Worm (Caenorhabditis elegans) whole organism, L3 larva: ENCODE results near the gene C25D7.16.

Experiments
- R02D3.7 ChIP-seq: fragments of 150-350 bp; optimal IDR thresholded peaks from 2 replicates; lab custom pipeline; 2014; ENCODE audit warnings: missing biosample characterization, missing genetic modification characterization
- ZK546.5 ChIP-seq: sonication (generic microtip); optimal IDR thresholded peaks from 2 replicates; lab custom pipeline; 2017; ENCODE audit warnings: missing biosample characterization, missing genetic modification characterization
- aly-2 ChIP-seq: fragments of 150-350 bp; optimal IDR thresholded peaks from 2 replicates; lab custom pipeline; 2014; ENCODE audit warnings: missing biosample characterization, missing genetic modification characterization
- ama-1 ChIP-seq: fragments of 150-350 bp; optimal IDR thresholded peaks from 2 replicates; lab custom pipeline; 2018
- ceh-16 ChIP-seq: sonication (generic microtip); optimal IDR thresholded peaks from 2 replicates; lab custom pipeline; 2017; ENCODE audit warnings: missing biosample characterization, missing genetic modification characterization
- ceh-28 ChIP-seq: fragments of 150-350 bp; optimal IDR thresholded peaks from 2 replicates; lab custom pipeline; 2014; ENCODE audit warnings: missing biosample characterization, missing genetic modification reagents, missing genetic modification characterization
- ceh-82 ChIP-seq: fragments of 150-350 bp; optimal IDR thresholded peaks from 2 replicates; lab custom pipeline; 2014; ENCODE audit warnings: missing biosample characterization, missing genetic modification characterization
- ceh-9 ChIP-seq: sonication (generic microtip); optimal IDR thresholded peaks from 2 replicates; lab custom pipeline; 2018; ENCODE audit warnings: missing biosample characterization, missing genetic modification characterization
- daf-12 ChIP-seq: fragments of 150-350 bp; optimal IDR thresholded peaks from 2 replicates; lab custom pipeline; 2014; ENCODE audit warnings: missing biosample characterization, missing genetic modification reagents, missing genetic modification characterization
- egl-27 ChIP-seq: sonication (generic microtip); optimal IDR thresholded peaks from 4 replicates; lab custom pipeline; 2017; ENCODE audit warnings: missing biosample characterization, missing genetic modification reagents, missing genetic modification characterization
- egl-5 ChIP-seq: fragments of 150-350 bp; optimal IDR thresholded peaks from 2 replicates; lab custom pipeline; 2017; ENCODE audit warnings: missing biosample characterization, missing genetic modification reagents, missing genetic modification characterization, inconsistent platforms
- elt-1 ChIP-seq: fragments of 150-350 bp; optimal IDR thresholded peaks from 2 replicates; lab custom pipeline; 2014; ENCODE audit warnings: missing biosample characterization, missing genetic modification characterization
- elt-2 ChIP-seq: sonication (generic microtip); optimal IDR thresholded peaks from 2 replicates; lab custom pipeline; 2016; ENCODE audit warnings: missing genetic modification reagents, mild to moderate bottlenecking, missing genetic modification characterization, missing compliant biosample characterization
- elt-3 ChIP-seq, 3 experiments: fragments of 150-350 bp in 1 of 3; sonication (generic microtip) in 2 of 3; optimal IDR thresholded peaks; 2 replicates in 2 of 3; 4 replicates in 1 of 3; lab custom pipeline; 2014 to 2017; ENCODE audit warnings: missing biosample characterization in 3 of 3, missing genetic modification characterization in 3 of 3
- eor-1 ChIP-seq, 2 experiments: fragments of 150-350 bp; optimal IDR thresholded peaks; 2 replicates each; lab custom pipeline; 2014 to 2018; ENCODE audit warnings: missing biosample characterization in 2 of 2, missing genetic modification characterization in 2 of 2
- fkh-10 ChIP-seq: sonication (generic microtip); optimal IDR thresholded peaks from 2 replicates; lab custom pipeline; 2017; ENCODE audit warnings: missing biosample characterization, missing genetic modification reagents, missing genetic modification characterization
- fkh-2 ChIP-seq: fragments of 150-350 bp; optimal IDR thresholded peaks from 2 replicates; lab custom pipeline; 2014; ENCODE audit warnings: missing biosample characterization, missing genetic modification reagents, missing genetic modification characterization
- fos-1 ChIP-seq: fragments of 150-350 bp; optimal IDR thresholded peaks from 2 replicates; lab custom pipeline; 2014; ENCODE audit warnings: missing biosample characterization, missing genetic modification characterization
- hmg-11 ChIP-seq: sonication (generic microtip); optimal IDR thresholded peaks from 2 replicates; lab custom pipeline; 2016; ENCODE audit warnings: missing genetic modification characterization, missing compliant biosample characterization
- jun-1 ChIP-seq: fragments of 150-350 bp; optimal IDR thresholded peaks from 2 replicates; lab custom pipeline; 2014; ENCODE audit warnings: missing biosample characterization, missing genetic modification reagents, missing genetic modification characterization
- lin-15B ChIP-seq: fragments of 150-350 bp; optimal IDR thresholded peaks from 2 replicates; lab custom pipeline; 2014; ENCODE audit warnings: missing biosample characterization, missing genetic modification characterization
- lin-39 ChIP-seq: fragments of 150-350 bp; optimal IDR thresholded peaks from 2 replicates; lab custom pipeline; 2018; ENCODE audit warnings: missing biosample characterization, missing genetic modification reagents, missing genetic modification characterization
- lsy-12 ChIP-seq: sonication (generic microtip); optimal IDR thresholded peaks from 2 replicates; lab custom pipeline; 2016; ENCODE audit warnings: mild to moderate bottlenecking, missing genetic modification characterization, missing compliant biosample characterization
- mdl-1 ChIP-seq: fragments of 150-350 bp; optimal IDR thresholded peaks from 2 replicates; lab custom pipeline; 2014; ENCODE audit warnings: missing biosample characterization, missing genetic modification characterization
- mml-1 ChIP-seq: fragments of 150-350 bp; sonication (generic microtip); optimal IDR thresholded peaks from 3 replicates; lab custom pipeline; 2014; ENCODE audit warnings: missing biosample characterization, missing genetic modification characterization
- nfya-1 ChIP-seq: sonication (generic microtip); optimal IDR thresholded peaks from 2 replicates; lab custom pipeline; 2017; ENCODE audit warnings: missing genetic modification characterization, mild to moderate bottlenecking, missing compliant biosample characterization, antibody characterized with exemption, moderate library complexity; ENCODE audit not compliant: insufficient read depth
- nhr-11 ChIP-seq: fragments of 150-350 bp; optimal IDR thresholded peaks from 2 replicates; lab custom pipeline; 2014; ENCODE audit warnings: missing biosample characterization, missing genetic modification characterization
- nhr-12 ChIP-seq: fragments of 150-350 bp; optimal IDR thresholded peaks from 2 replicates; lab custom pipeline; 2014; ENCODE audit warnings: missing biosample characterization, missing genetic modification characterization
- nhr-23 ChIP-seq: fragments of 150-350 bp; optimal IDR thresholded peaks from 2 replicates; lab custom pipeline; 2014; ENCODE audit warnings: missing biosample characterization, missing genetic modification reagents, missing genetic modification characterization
- nhr-237 ChIP-seq: fragments of 150-350 bp; optimal IDR thresholded peaks from 2 replicates; lab custom pipeline; 2014; ENCODE audit warnings: missing biosample characterization, missing genetic modification characterization
- nhr-25 ChIP-seq: sonication (generic microtip); optimal IDR thresholded peaks from 2 replicates; lab custom pipeline; 2017; ENCODE audit warnings: missing biosample characterization, missing genetic modification characterization
- nhr-43 ChIP-seq: sonication (generic microtip); optimal IDR thresholded peaks from 2 replicates; lab custom pipeline; 2016; ENCODE audit warnings: mild to moderate bottlenecking, missing genetic modification characterization, missing compliant biosample characterization; ENCODE audit not compliant: poor library complexity, severe bottlenecking
- nhr-67 ChIP-seq: fragments of 150-350 bp; optimal IDR thresholded peaks from 2 replicates; lab custom pipeline; 2014; ENCODE audit warnings: missing biosample characterization, missing genetic modification characterization
- nhr-76 ChIP-seq: fragments of 150-350 bp; sonication (generic microtip); optimal IDR thresholded peaks from 5 replicates; lab custom pipeline; 2014; ENCODE audit warnings: missing biosample characterization, missing genetic modification characterization
- nhr-77 ChIP-seq: fragments of 150-350 bp; optimal IDR thresholded peaks from 2 replicates; lab custom pipeline; 2014; ENCODE audit warnings: missing biosample characterization, missing genetic modification characterization
- pha-4 ChIP-seq: fragments of 150-350 bp; optimal IDR thresholded peaks from 2 replicates; lab custom pipeline; 2014; ENCODE audit warnings: missing biosample characterization, missing genetic modification reagents, missing genetic modification characterization
- pqm-1 ChIP-seq: fragments of 150-350 bp; optimal IDR thresholded peaks from 2 replicates; lab custom pipeline; 2017; ENCODE audit warnings: missing biosample characterization, missing genetic modification characterization, inconsistent platforms
- sea-2 ChIP-seq: fragments of 150-350 bp; sonication (generic microtip); optimal IDR thresholded peaks from 4 replicates; lab custom pipeline; 2014; ENCODE audit warnings: missing biosample characterization, missing genetic modification reagents, missing genetic modification characterization
- skn-1 ChIP-seq: fragments of 150-350 bp; optimal IDR thresholded peaks from 2 replicates; lab custom pipeline; 2014; ENCODE audit warnings: missing biosample characterization, missing genetic modification characterization
- snpc-4 ChIP-seq: fragments of 150-350 bp; optimal IDR thresholded peaks from 2 replicates; lab custom pipeline; 2014; ENCODE audit warnings: missing biosample characterization, missing genetic modification characterization
- tbx-2 ChIP-seq: sonication (generic microtip); optimal IDR thresholded peaks from 2 replicates; lab custom pipeline; 2016; ENCODE audit warnings: mild to moderate bottlenecking, missing genetic modification characterization, missing compliant biosample characterization
- unc-39 ChIP-seq: sonication (generic microtip); optimal IDR thresholded peaks from 4 replicates; lab custom pipeline; 2017; ENCODE audit warnings: missing biosample characterization, missing genetic modification characterization
- unc-62 ChIP-seq: fragments of 150-350 bp; sonication (generic microtip); optimal IDR thresholded peaks from 4 replicates; lab custom pipeline; 2014; ENCODE audit warnings: missing biosample characterization, missing genetic modification reagents, missing genetic modification characterization
- zag-1 ChIP-seq: fragments of 150-350 bp; optimal IDR thresholded peaks from 2 replicates; lab custom pipeline; 2014; ENCODE audit warnings: missing biosample characterization, missing genetic modification characterization
- ztf-11 ChIP-seq: fragments of 150-350 bp; optimal IDR thresholded peaks from 2 replicates; lab custom pipeline; 2014; ENCODE audit warnings: missing biosample characterization, missing genetic modification characterization

The C25D7.16 gene

ce11 chrV:15082291-15082690 is 26.3 kb downstream of the C25D7.16 start, which contains the start of the genes C01G10.10 and C01G10.9:
Gene C01G10.10, minus strand, starts transcription at chrV:15082441.
Gene C01G10.9, plus strand, starts transcription at chrV:15082530.
- TF ChIP-seq nhr-43 (peak; percentile 91), pha-4 (tag; lab: Kevin White, UChicago) (peak; percentile 66), fkh-10 (GFP tag; lab: Kevin White, UChicago) (no peak), mdl-1 (tag; lab: Kevin White, UChicago) (no peak), elt-1 (tag; lab: Kevin White, UChicago) (peak; percentile 8), nhr-237 (tag; lab: Kevin White, UChicago) (no peak), eor-1 (tag; optimal IDR thresholded peaks at IDR 0.05; lab: Kevin White, UChicago) (peak in 1 of 2 experiments; percentile 67), ztf-11 (no peak), nhr-25 (peak; percentile 8), aly-2 (no peak), nfya-1 (tag; lab: Kevin White, UChicago) (peak; percentile 39), nhr-23 (tag; lab: Kevin White, UChicago) (peak; percentile 43), fos-1 (tag; lab: Kevin White, UChicago) (no peak), ZK546.5 (tag; lab: Kevin White, UChicago) (no peak), pqm-1 (no peak), R02D3.7 (peak; percentile 9), nhr-11 (tag; lab: Kevin White, UChicago) (no peak), daf-12 (no peak), fkh-2 (tag; lab: Kevin White, UChicago) (no peak), lin-39 (peak; percentile 16), elt-2 (tag; lab: Kevin White, UChicago) (peak; percentile 41), nhr-67 (tag; lab: Kevin White, UChicago) (no peak), unc-39 (tag; lab: Kevin White, UChicago) (no peak), tbx-2 (tag; lab: Kevin White, UChicago) (no peak), ceh-28 (tag; lab: Kevin White, UChicago) (no peak), lin-15B (tag; lab: Kevin White, UChicago) (peak; percentile 57), hmg-11 (tag; lab: Kevin White, UChicago) (peak; percentile 33), ceh-9 (no peak), snpc-4 (tag; lab: Kevin White, UChicago) (peak; percentile 62), skn-1 (tag; lab: Kevin White, UChicago) (no peak), sea-2 (GFP tag; lab: Kevin White, UChicago) (no peak), nhr-12 (no peak), elt-3 (tag; optimal IDR thresholded peaks at IDR 0.05; lab: Kevin White, UChicago) (no peak), ceh-16 (no peak), unc-62 (GFP tag; lab: Kevin White, UChicago) (no peak), nhr-76 (tag; lab: Kevin White, UChicago) (no peak), nhr-77 (no peak), zag-1 (tag; lab: Kevin White, UChicago) (no peak), ceh-82 (tag; lab: Kevin White, UChicago) (no peak)
- TF ChIP-seq, all 47 proteins: peak for 13

- TF ChIP-seq ama-1 (lab: Kevin White, UChicago) (peak; percentile 84), fkh-10 (GFP tag; lab: Kevin White, UChicago) (no peak), nhr-76 (tag; lab: Kevin White, UChicago) (no peak), elt-2 (tag; lab: Kevin White, UChicago) (peak; percentile 15), nhr-25 (no peak)
These were observed 27.7 kb downstream of the C25D7.16 start for ce11 chrV:15083659-15084058.

- TF ChIP-seq mdl-1 (tag; lab: Kevin White, UChicago): no peak
- peak; percentile 13 for TF ChIP-seq egl-27
- TF ChIP-seq skn-1 (tag; lab: Kevin White, UChicago): peak; percentile 15
- peak; percentile 86 for TF ChIP-seq nhr-25
- TF ChIP-seq hmg-11 (tag; lab: Kevin White, UChicago): peak; percentile 83
- TF ChIP-seq elt-3 (tag; optimal IDR thresholded peaks at IDR 0.05; lab: Kevin White, UChicago): no peak
- peak; percentile 58 for TF ChIP-seq jun-1 (tag; lab: Kevin White, UChicago)
- peak; percentile 37 for TF ChIP-seq tbx-2 (tag; lab: Kevin White, UChicago)
- TF ChIP-seq egl-5 (tag; lab: Kevin White, UChicago): peak; percentile 87
- TF ChIP-seq elt-2 (tag; lab: Kevin White, UChicago): peak; percentile 61
- TF ChIP-seq ceh-9: no peak
- peak; percentile 98 for TF ChIP-seq R02D3.7
- TF ChIP-seq fkh-10 (GFP tag; lab: Kevin White, UChicago): peak; percentile 92
- peak; percentile 89 for TF ChIP-seq nfya-1 (tag; lab: Kevin White, UChicago)
- TF ChIP-seq lin-39: peak; percentile 75
- TF ChIP-seq eor-1 (tag; optimal IDR thresholded peaks at IDR 0.05; lab: Kevin White, UChicago): peak in 1 of 2 experiments; percentile 45
- peak; percentile 37 for TF ChIP-seq nhr-77
- no peak for TF ChIP-seq unc-39 (tag; lab: Kevin White, UChicago)
- peak; percentile 0 for TF ChIP-seq nhr-76 (tag; lab: Kevin White, UChicago)
- TF ChIP-seq pqm-1: peak; percentile 82
- TF ChIP-seq nhr-11 (tag; lab: Kevin White, UChicago): peak; percentile 11
- no peak for TF ChIP-seq nhr-23 (tag; lab: Kevin White, UChicago)
- peak; percentile 95 for TF ChIP-seq pha-4 (tag; lab: Kevin White, UChicago)
- TF ChIP-seq sea-2 (GFP tag; lab: Kevin White, UChicago): no peak
- TF ChIP-seq fos-1 (tag; lab: Kevin White, UChicago): no peak
- TF ChIP-seq ceh-82 (tag; lab: Kevin White, UChicago): peak; percentile 68
- TF ChIP-seq unc-62 (GFP tag; lab: Kevin White, UChicago): no peak
- peak; percentile 77 for TF ChIP-seq ceh-28 (tag; lab: Kevin White, UChicago)
- peak; percentile 85 for TF ChIP-seq lsy-12 (tag; lab: Kevin White, UChicago)
- TF ChIP-seq snpc-4 (tag; lab: Kevin White, UChicago): peak; percentile 87
- TF ChIP-seq ztf-11: no peak
- TF ChIP-seq mml-1 (tag; lab: Kevin White, UChicago): no peak
- TF ChIP-seq nhr-43: peak; percentile 95
These were observed 29.4 kb downstream of the C25D7.16 start, which contains the start of the genes ahsa-1 and C01G10.7 for ce11 chrV:15085335-15085800. Gene ahsa-1, minus strand, starts transcription at chrV:15085385. Gene C01G10.7, plus strand, starts transcription at chrV:15085747.
